Worm (Caenorhabditis elegans) whole organism, L1 larva: ENCODE results near the gene C05A2.4.

ENCODE experiments used
- F16B12.6 ChIP-seq: fragments of 150-350 bp; optimal IDR thresholded peaks from 2 replicates; lab custom pipeline; 2014; ENCODE audit warnings: missing biosample characterization, missing genetic modification characterization
- nhr-19 ChIP-seq: fragments of 200-800 bp; sonication (Bioruptor generic); conservative IDR thresholded peaks from 2 replicates; pipeline ENCODE4 v1.3.6; 2022; ENCODE audit warnings: missing genetic modification characterization, missing compliant biosample characterization
- nhr-76 ChIP-seq: sonication (generic microtip); optimal IDR thresholded peaks from 2 replicates; lab custom pipeline; 2017; ENCODE audit warnings: missing biosample characterization, missing genetic modification characterization
- snu-23 ChIP-seq: sonication (generic microtip); optimal IDR thresholded peaks from 2 replicates; lab custom pipeline; 2016; ENCODE audit warnings: missing genetic modification characterization, missing compliant biosample characterization
- unc-98 ChIP-seq: fragments of 200-800 bp; sonication (Bioruptor generic); IDR thresholded peaks from 2 replicates; pipeline ENCODE4 v1.3.6; 2022; ENCODE audit warnings: missing genetic modification characterization, missing compliant biosample characterization

C05A2.4 gene

DNA sequence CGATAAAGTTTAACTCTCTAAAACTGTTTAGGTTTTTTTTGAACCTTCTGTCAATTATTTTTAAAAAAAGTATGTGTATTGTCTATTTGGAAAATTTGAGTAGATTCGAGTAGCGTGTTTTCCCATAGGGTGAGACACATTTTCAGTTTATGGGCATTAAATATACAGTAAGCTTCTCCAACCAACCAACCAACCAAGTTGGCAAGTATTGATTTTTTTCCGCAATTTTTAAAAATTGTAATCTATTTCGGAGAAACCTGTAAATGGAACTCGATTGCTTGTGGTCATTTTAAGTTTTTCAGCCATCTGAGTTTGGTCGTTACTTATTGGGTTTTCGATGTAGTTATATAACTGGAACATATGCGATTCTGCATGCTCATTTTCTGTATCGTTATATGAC lies 49.8 kb downstream of the C05A2.4 start, which contains the start of gene srj-21:
Gene srj-21, plus strand, starts transcription at position 301 of the 400 bp plus-strand sequence.
- no peak for TF ChIP-seq nhr-19 (GFP tag; lab: Robert Waterston, UW)
- TF ChIP-seq nhr-76 (tag; lab: Kevin White, UChicago): no peak
- no peak for TF ChIP-seq unc-98 (GFP tag; lab: Robert Waterston, UW)
- TF ChIP-seq snu-23 (GFP tag; lab: Kevin White, UChicago): no peak
- no peak for TF ChIP-seq F16B12.6 (tag; lab: Kevin White, UChicago)
